Worm (Caenorhabditis elegans) whole organism, mixed stage, embryonic: ENCODE results near the gene dhs-18.

Experiments
- M03D4.4 ChIP-seq: sonication (generic microtip); optimal IDR thresholded peaks from 2 replicates; lab custom pipeline; 2017; ENCODE audit warnings: mild to moderate bottlenecking, missing genetic modification characterization, missing compliant biosample characterization
- bed-3 ChIP-seq: fragments of 200-800 bp; sonication (Bioruptor generic); optimal IDR thresholded peaks from 3 replicates; lab custom pipeline; 2018; ENCODE audit warnings: mild to moderate bottlenecking, missing genetic modification characterization, moderate library complexity, missing compliant biosample characterization
- blmp-1 ChIP-seq: fragments of 150-350 bp; optimal IDR thresholded peaks from 2 replicates; lab custom pipeline; 2014; ENCODE audit warnings: missing biosample characterization, missing genetic modification characterization
- ceh-39 ChIP-seq: fragments of 150-350 bp; optimal IDR thresholded peaks from 2 replicates; lab custom pipeline; 2014; ENCODE audit warnings: missing biosample characterization, missing genetic modification characterization
- ceh-43 ChIP-seq: fragments of 200-800 bp; sonication (Bioruptor generic); optimal IDR thresholded peaks from 2 replicates; lab custom pipeline; 2018; ENCODE audit warnings: mild to moderate bottlenecking, missing genetic modification characterization, moderate library complexity, missing compliant biosample characterization
- ceh-83 ChIP-seq: fragments of 200-800 bp; sonication (Bioruptor generic); optimal IDR thresholded peaks from 2 replicates; lab custom pipeline; 2018; ENCODE audit warnings: mild to moderate bottlenecking, missing genetic modification characterization, missing compliant biosample characterization
- ces-1 ChIP-seq: fragments of 150-350 bp; optimal IDR thresholded peaks from 2 replicates; lab custom pipeline; 2014; ENCODE audit warnings: missing biosample characterization, missing genetic modification reagents, missing genetic modification characterization
- cnd-1 ChIP-seq: fragments of 200-800 bp; sonication (Bioruptor generic); optimal IDR thresholded peaks from 2 replicates; lab custom pipeline; 2018; ENCODE audit warnings: mild to moderate bottlenecking, missing genetic modification characterization, missing compliant biosample characterization
- drap-1 ChIP-seq: fragments of 200-800 bp; sonication (Bioruptor generic); optimal IDR thresholded peaks from 3 replicates; lab custom pipeline; 2018; ENCODE audit warnings: mild to moderate bottlenecking, missing genetic modification characterization, missing compliant biosample characterization
- elt-1 ChIP-seq: sonication (generic microtip); optimal IDR thresholded peaks from 2 replicates; lab custom pipeline; 2017; ENCODE audit warnings: missing genetic modification characterization, mild to moderate bottlenecking, missing compliant biosample characterization, antibody characterized with exemption, moderate library complexity, borderline replicate concordance; ENCODE audit not compliant: insufficient read depth
- elt-3 ChIP-seq: fragments of 150-350 bp; optimal IDR thresholded peaks from 2 replicates; lab custom pipeline; 2014; ENCODE audit warnings: missing biosample characterization, missing genetic modification characterization
- flh-1 ChIP-seq: fragments of 200-800 bp; sonication (Bioruptor generic); optimal IDR thresholded peaks from 2 replicates; lab custom pipeline; 2018; ENCODE audit warnings: mild to moderate bottlenecking, missing genetic modification characterization, moderate library complexity, missing compliant biosample characterization
- ham-2 ChIP-seq: fragments of 200-800 bp; sonication (Bioruptor generic); optimal IDR thresholded peaks from 2 replicates; lab custom pipeline; 2018; ENCODE audit warnings: mild to moderate bottlenecking, missing genetic modification characterization, missing compliant biosample characterization
- hlh-1 ChIP-seq: fragments of 150-350 bp; optimal IDR thresholded peaks from 2 replicates; lab custom pipeline; 2014; ENCODE audit warnings: missing biosample characterization, missing genetic modification reagents, missing genetic modification characterization
- lin-13 ChIP-seq: fragments of 150-350 bp; optimal IDR thresholded peaks from 2 replicates; lab custom pipeline; 2014; ENCODE audit warnings: missing biosample characterization, missing genetic modification characterization
- lin-32 ChIP-seq: fragments of 200-800 bp; sonication (Bioruptor generic); optimal IDR thresholded peaks from 2 replicates; lab custom pipeline; 2018; ENCODE audit warnings: mild to moderate bottlenecking, missing genetic modification characterization, missing compliant biosample characterization
- lsy-2 ChIP-seq: fragments of 150-350 bp; optimal IDR thresholded peaks from 2 replicates; lab custom pipeline; 2014; ENCODE audit warnings: missing biosample characterization, missing genetic modification characterization
- mab-5 ChIP-seq: fragments of 150-350 bp; optimal IDR thresholded peaks from 2 replicates; lab custom pipeline; 2014; ENCODE audit warnings: missing biosample characterization, missing genetic modification characterization
- mls-2 ChIP-seq: sonication (generic microtip); optimal IDR thresholded peaks from 2 replicates; lab custom pipeline; 2016; ENCODE audit warnings: mild to moderate bottlenecking, missing genetic modification characterization, moderate library complexity, missing compliant biosample characterization
- nhr-12 ChIP-seq: fragments of 150-350 bp; optimal IDR thresholded peaks from 2 replicates; lab custom pipeline; 2014; ENCODE audit warnings: missing biosample characterization, missing genetic modification characterization
- nhr-237 ChIP-seq: fragments of 150-350 bp; optimal IDR thresholded peaks from 2 replicates; lab custom pipeline; 2014; ENCODE audit warnings: missing biosample characterization, missing genetic modification characterization
- nhr-28 ChIP-seq: fragments of 150-350 bp; optimal IDR thresholded peaks from 2 replicates; lab custom pipeline; 2014; ENCODE audit warnings: missing biosample characterization, missing genetic modification characterization
- nhr-76 ChIP-seq: sonication (generic microtip); optimal IDR thresholded peaks from 2 replicates; lab custom pipeline; 2017; ENCODE audit warnings: missing biosample characterization, missing genetic modification characterization
- pha-4 ChIP-seq: fragments of 150-350 bp; optimal IDR thresholded peaks from 2 replicates; lab custom pipeline; 2018; ENCODE audit warnings: missing biosample characterization, missing genetic modification reagents, missing genetic modification characterization
- snpc-4 ChIP-seq: fragments of 150-350 bp; optimal IDR thresholded peaks from 2 replicates; lab custom pipeline; 2014; ENCODE audit warnings: missing biosample characterization, missing genetic modification characterization
- sptf-1 ChIP-seq: sonication (generic microtip); optimal IDR thresholded peaks from 2 replicates; lab custom pipeline; 2017; ENCODE audit warnings: mild to moderate bottlenecking, missing genetic modification characterization, moderate library complexity, missing compliant biosample characterization
- tbx-8 ChIP-seq: fragments of 200-800 bp; sonication (Bioruptor generic); optimal IDR thresholded peaks from 2 replicates; lab custom pipeline; 2018; ENCODE audit warnings: mild to moderate bottlenecking, missing genetic modification characterization, moderate library complexity, missing compliant biosample characterization
- unc-120 ChIP-seq: sonication (generic microtip); optimal IDR thresholded peaks from 2 replicates; lab custom pipeline; 2017; ENCODE audit warnings: missing genetic modification characterization, missing compliant biosample characterization; ENCODE audit not compliant: poor library complexity, severe bottlenecking
- unc-39 ChIP-seq: fragments of 150-350 bp; optimal IDR thresholded peaks from 2 replicates; lab custom pipeline; 2014; ENCODE audit warnings: missing biosample characterization, missing genetic modification characterization
- unc-62 ChIP-seq: fragments of 150-350 bp; optimal IDR thresholded peaks from 2 replicates; lab custom pipeline; 2014; ENCODE audit warnings: missing biosample characterization, missing genetic modification reagents, missing genetic modification characterization
- zip-8 ChIP-seq: fragments of 150-350 bp; optimal IDR thresholded peaks from 2 replicates; lab custom pipeline; 2014; ENCODE audit warnings: missing biosample characterization, missing genetic modification characterization
- ztf-11 ChIP-seq: fragments of 150-350 bp; optimal IDR thresholded peaks from 2 replicates; lab custom pipeline; 2014; ENCODE audit warnings: missing biosample characterization, missing genetic modification characterization

dhs-18 gene

ce11 chrV:11016846-11017553, 29.6 kb downstream of the dhs-18 start:
- TF ChIP-seq tbx-8 (GFP tag; lab: Kevin White, UChicago) (no peak), ceh-39 (tag; lab: Kevin White, UChicago) (no peak), unc-39 (no peak), nhr-12 (tag; lab: Kevin White, UChicago) (no peak), ztf-11 (no peak), mab-5 (tag; lab: Kevin White, UChicago) (no peak), pha-4 (no peak), hlh-1 (no peak), bed-3 (GFP tag; lab: Kevin White, UChicago) (no peak)

- TF ChIP-seq sptf-1 (no peak), mab-5 (tag; lab: Kevin White, UChicago) (no peak), lin-32 (no peak), nhr-237 (no peak), M03D4.4 (tag; lab: Kevin White, UChicago) (no peak), pha-4 (no peak), nhr-28 (tag; lab: Kevin White, UChicago) (no peak), blmp-1 (no peak), zip-8 (tag; lab: Kevin White, UChicago) (no peak), unc-120 (tag; lab: Kevin White, UChicago) (no peak), unc-62 (GFP tag; lab: Kevin White, UChicago) (no peak), ceh-83 (no peak), bed-3 (GFP tag; lab: Kevin White, UChicago) (no peak), lin-13 (no peak), hlh-1 (no peak)
These were observed 31.9 kb downstream of the dhs-18 start for ce11 chrV:11014758-11015157.

- TF ChIP-seq ces-1 (GFP tag; lab: Kevin White, UChicago) (no peak), mab-5 (tag; lab: Kevin White, UChicago) (no peak), drap-1 (GFP tag; lab: Kevin White, UChicago) (no peak), tbx-8 (GFP tag; lab: Kevin White, UChicago) (no peak), zip-8 (tag; lab: Kevin White, UChicago) (no peak), ceh-43 (no peak), nhr-76 (tag; lab: Kevin White, UChicago) (no peak), flh-1 (GFP tag; lab: Kevin White, UChicago) (no peak), lin-13 (no peak), ztf-11 (no peak), hlh-1 (no peak), elt-3 (no peak), cnd-1 (no peak), lsy-2 (no peak), ceh-83 (no peak), bed-3 (GFP tag; lab: Kevin White, UChicago) (no peak), nhr-237 (no peak)
These were observed 33.5 kb downstream of the dhs-18 start for ce11 chrV:11013179-11013578.

DNA sequence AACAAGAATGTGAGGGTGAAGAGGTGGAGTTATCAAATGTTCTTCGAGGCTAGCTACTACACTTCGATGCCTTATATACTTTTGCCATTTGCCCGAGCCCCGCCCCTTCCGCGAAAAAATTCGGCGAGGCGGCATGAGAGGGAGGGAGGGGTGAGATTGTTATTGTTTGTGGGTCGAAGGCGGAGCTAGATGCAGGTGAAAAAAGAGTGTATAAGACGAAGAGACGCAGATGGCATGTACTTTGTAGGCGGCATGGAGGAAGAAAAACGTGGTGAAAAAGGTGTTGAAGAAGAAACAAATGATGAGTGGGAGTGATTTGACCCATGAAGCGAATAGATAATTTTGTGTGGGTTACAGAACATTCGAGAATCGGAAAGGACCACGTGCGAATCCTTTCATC, 34.2 kb downstream of the dhs-18 start, which contains the start of gene C13G3.1:
Gene C13G3.1 (minus strand): TSS at position 47 of the 400 bp plus-strand sequence.
- TF ChIP-seq lin-32 (no peak), sptf-1 (no peak)

- TF ChIP-seq elt-1 (tag; lab: Kevin White, UChicago) = no peak
- no peak for TF ChIP-seq snpc-4 (tag; lab: Kevin White, UChicago)
These were observed 34.8 kb downstream of the dhs-18 start for ce11 chrV:11011807-11012206.

DNA sequence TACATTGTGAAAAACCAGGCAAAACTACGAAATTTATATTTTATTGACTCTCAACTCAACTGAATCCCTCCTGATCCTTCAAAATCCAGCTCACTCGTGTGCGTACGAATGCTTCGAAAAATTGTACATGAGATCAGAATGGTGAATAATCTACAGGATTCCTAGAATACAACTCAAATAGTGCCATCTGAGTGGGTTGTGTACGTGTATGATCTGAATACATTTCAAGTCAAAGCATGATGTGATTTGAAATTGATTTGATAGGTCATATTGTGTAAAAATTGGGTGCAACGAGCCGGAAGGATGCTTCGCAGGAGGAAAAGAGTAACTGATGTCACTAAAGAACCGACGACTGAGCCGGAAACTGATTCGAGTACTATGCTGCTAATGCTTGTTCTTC, 35.9 kb downstream of the dhs-18 start:
- TF ChIP-seq elt-1 (tag; lab: Kevin White, UChicago) = no peak
- TF ChIP-seq unc-62 (GFP tag; lab: Kevin White, UChicago) = no peak
- TF ChIP-seq mls-2 = no peak
- TF ChIP-seq ham-2 (GFP tag; lab: Kevin White, UChicago) = no peak
- no peak for TF ChIP-seq pha-4
- no peak for TF ChIP-seq M03D4.4 (tag; lab: Kevin White, UChicago)
- TF ChIP-seq nhr-237 = no peak
- no peak for TF ChIP-seq snpc-4 (tag; lab: Kevin White, UChicago)
- TF ChIP-seq ceh-43 = no peak
- TF ChIP-seq flh-1 (GFP tag; lab: Kevin White, UChicago) = no peak
- no peak for TF ChIP-seq lin-32
- TF ChIP-seq unc-120 (tag; lab: Kevin White, UChicago) = no peak
- no peak for TF ChIP-seq ztf-11
- TF ChIP-seq lsy-2 = no peak
- no peak for TF ChIP-seq drap-1 (GFP tag; lab: Kevin White, UChicago)
